Fruit fly (Drosophila melanogaster) whole organism, prepupa: Measurements from ENCODE around the gene Or92a.

Source experiments
- CG10631 ChIP-seq: fragments of 200-800 bp; sonication (Bioruptor generic); optimal IDR thresholded peaks from 2 replicates; lab custom pipeline; 2016; ENCODE audit warnings: missing biosample characterization, missing genetic modification characterization
- CG11762 ChIP-seq: fragments of 200-800 bp; sonication (Bioruptor generic); optimal IDR thresholded peaks from 3 replicates; lab custom pipeline; 2016; ENCODE audit warnings: missing biosample characterization, missing genetic modification characterization; ENCODE audit not compliant: insufficient read depth
- CG1621 ChIP-seq: fragments of 200-800 bp; sonication (Bioruptor generic); optimal IDR thresholded peaks from 3 replicates; lab custom pipeline; 2018; ENCODE audit warnings: missing biosample characterization, mild to moderate bottlenecking, missing genetic modification characterization
- CG16779 ChIP-seq: fragments of 200-800 bp; sonication (Bioruptor generic); optimal IDR thresholded peaks from 3 replicates; lab custom pipeline; 2017; ENCODE audit warnings: missing biosample characterization, mild to moderate bottlenecking, missing genetic modification characterization
- CG6854 ChIP-seq: fragments of 200-800 bp; sonication (Bioruptor generic); optimal IDR thresholded peaks from 2 replicates; lab custom pipeline; 2017; ENCODE audit warnings: missing biosample characterization, mild to moderate bottlenecking, missing genetic modification characterization
- CG8319 ChIP-seq: fragments of 200-800 bp; sonication (Bioruptor generic); optimal IDR thresholded peaks from 3 replicates; lab custom pipeline; 2016; ENCODE audit warnings: missing biosample characterization, missing genetic modification characterization
- CG9139 ChIP-seq: fragments of 200-800 bp; sonication (Bioruptor generic); optimal IDR thresholded peaks from 3 replicates; lab custom pipeline; 2017; ENCODE audit warnings: missing biosample characterization, mild to moderate bottlenecking, missing genetic modification characterization
- Ets96B ChIP-seq: fragments of 200-800 bp; optimal IDR thresholded peaks from 2 replicates; lab custom pipeline; 2019; ENCODE audit warnings: missing biosample characterization, mild to moderate bottlenecking, missing genetic modification characterization, moderate library complexity
- Gug ChIP-seq: fragments of 200-800 bp; sonication (Bioruptor generic); IDR thresholded peaks from 2 replicates; pipeline ENCODE4 v1.3.6; 2022; ENCODE audit warnings: missing biosample characterization, missing genetic modification characterization
- Hr4 ChIP-seq: fragments of 200-800 bp; sonication (Bioruptor generic); optimal IDR thresholded peaks from 3 replicates; lab custom pipeline; 2016; ENCODE audit warnings: missing biosample characterization, missing genetic modification characterization
- spab ChIP-seq: fragments of 200-800 bp; sonication (Bioruptor generic); optimal IDR thresholded peaks from 2 replicates; lab custom pipeline; 2017; ENCODE audit warnings: missing biosample characterization, mild to moderate bottlenecking, missing genetic modification characterization, missing genetic modification reagents

DNA sequence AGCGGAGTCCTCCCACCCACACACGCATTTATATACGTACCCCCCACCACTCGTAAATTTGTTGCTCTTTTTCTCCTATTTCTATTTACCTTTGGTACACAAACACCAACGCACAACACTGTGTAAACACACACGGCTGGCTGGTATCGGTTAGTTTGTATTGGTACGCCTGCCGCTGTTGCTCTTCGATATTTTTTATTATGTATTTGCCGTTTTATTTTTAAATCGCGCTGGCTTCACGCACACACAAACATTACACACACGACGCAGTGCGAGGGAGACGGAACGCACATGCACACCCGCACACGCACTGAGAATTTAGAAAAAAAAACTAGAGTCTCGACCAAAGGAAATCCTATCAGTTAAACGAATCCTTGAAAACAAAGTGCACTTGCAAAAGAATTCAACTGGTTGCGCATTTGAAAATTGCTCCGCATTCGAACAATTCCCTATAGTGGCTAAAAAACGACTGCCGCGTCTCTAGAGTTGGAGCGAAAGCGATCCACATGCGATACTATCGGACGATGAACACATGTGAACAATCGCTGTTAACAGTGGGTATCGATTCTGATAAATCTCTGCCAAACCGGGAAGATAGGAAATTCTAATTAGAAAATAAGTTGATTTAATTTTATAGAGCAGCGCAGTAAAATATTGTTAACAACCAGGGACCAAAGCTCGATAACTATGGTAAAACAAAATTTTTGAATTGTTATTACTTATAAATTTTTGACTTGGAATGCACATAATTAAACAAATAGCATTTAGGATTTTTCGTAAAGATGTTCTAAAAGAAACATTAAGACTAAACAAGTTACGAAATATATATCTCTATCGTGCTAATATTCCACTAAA lies 46.3 kb downstream of the Or92a start:
- peak; percentile 25 for TF ChIP-seq spab (GFP tag; lab: Kevin White, UChicago)
- no peak for TF ChIP-seq Gug (GFP tag; lab: Robert Waterston, UW)
- TF ChIP-seq CG16779: peak; percentile 62
- TF ChIP-seq CG6854 (GFP tag; lab: Kevin White, UChicago): peak; percentile 38
- peak; percentile 28 for TF ChIP-seq Ets96B
- TF ChIP-seq CG11762 (GFP tag; lab: Kevin White, UChicago): peak; percentile 24
- no peak for TF ChIP-seq CG8319 (GFP tag; lab: Kevin White, UChicago)
- TF ChIP-seq CG1621 (tag; lab: Kevin White, UChicago): no peak
- TF ChIP-seq Hr4 (GFP tag; lab: Kevin White, UChicago): no peak
- TF ChIP-seq CG10631 (GFP tag; lab: Kevin White, UChicago): no peak
- TF ChIP-seq CG9139 (GFP tag; lab: Kevin White, UChicago): peak; percentile 67
